Fruit fly (Drosophila melanogaster): Measurements from ENCODE around the gene Acsx4.

Acsx4 gene

dm6 chr3R:19833963-19834362, 50.6 kb downstream of the Acsx4 start:
- TF ChIP-seq noc (tag; optimal IDR thresholded peaks at IDR 0.05) = peak; percentile 37

dm6 chr3R:19834982-19835381, 51.7 kb downstream of the Acsx4 start:
- peak; percentile 73 for TF ChIP-seq noc (tag; optimal IDR thresholded peaks at IDR 0.05)

Measured in whole organism, larva.